Worm (Caenorhabditis elegans) whole organism, L1 larva: ENCODE data around the gene soc-1.

Experiments used
- C16A3.4 ChIP-seq: fragments of 150-350 bp; optimal IDR thresholded peaks from 2 replicates; lab custom pipeline; 2014; ENCODE audit warnings: missing biosample characterization, missing genetic modification characterization
- F16B12.6 ChIP-seq: fragments of 150-350 bp; optimal IDR thresholded peaks from 2 replicates; lab custom pipeline; 2014; ENCODE audit warnings: missing biosample characterization, missing genetic modification characterization
- Y116A8C.19 ChIP-seq: sonication (generic microtip); optimal IDR thresholded peaks from 2 replicates; lab custom pipeline; 2016; ENCODE audit warnings: missing compliant biosample characterization, missing genetic modification characterization, borderline replicate concordance
- aha-1 ChIP-seq: fragments of 150-350 bp; optimal IDR thresholded peaks from 2 replicates; lab custom pipeline; 2014; ENCODE audit warnings: missing biosample characterization, missing genetic modification characterization
- blmp-1 ChIP-seq: fragments of 150-350 bp; optimal IDR thresholded peaks from 2 replicates; lab custom pipeline; 2014; ENCODE audit warnings: missing biosample characterization, missing genetic modification characterization
- ceh-82 ChIP-seq, 3 experiments: fragments of 150-350 bp in 1 of 3; sonication (generic microtip) in 2 of 3; optimal IDR thresholded peaks; 2 replicates each; lab custom pipeline; 2014 to 2017; ENCODE audit warnings: missing biosample characterization in 3 of 3, missing genetic modification characterization in 3 of 3
- ceh-88 ChIP-seq: fragments of 200-800 bp; sonication (Bioruptor generic); IDR thresholded peaks from 2 replicates; pipeline ENCODE4 v1.3.6; 2022; ENCODE audit warnings: missing genetic modification characterization, missing compliant biosample characterization
- ceh-90 ChIP-seq: sonication (generic microtip); optimal IDR thresholded peaks from 2 replicates; lab custom pipeline; 2016; ENCODE audit warnings: missing genetic modification characterization, missing compliant biosample characterization
- dpl-1 ChIP-seq, 3 experiments: fragments of 150-350 bp in 2 of 3; sonication (generic microtip) in 1 of 3; optimal IDR thresholded peaks; 2 replicates each; lab custom pipeline; 2014 to 2017; ENCODE audit warnings: missing biosample characterization in 3 of 3, missing genetic modification characterization in 3 of 3, missing genetic modification reagents in 3 of 3
- efl-1 ChIP-seq, 4 experiments: fragments of 150-350 bp; optimal IDR thresholded peaks in 3 of 4; peaks in 1 of 4; 1 replicate in 1 of 4; 2 replicates in 3 of 4; lab custom pipeline; 2014; ENCODE audit warnings: missing biosample characterization in 2 of 4, missing genetic modification characterization in 2 of 4, missing genetic modification reagents in 2 of 4
- efl-3 ChIP-seq: fragments of 200-800 bp; sonication (Bioruptor generic); optimal IDR thresholded peaks from 2 replicates; lab custom pipeline; 2018; ENCODE audit warnings: mild to moderate bottlenecking, missing genetic modification characterization, missing compliant biosample characterization
- egl-13 ChIP-seq: sonication (generic microtip); optimal IDR thresholded peaks from 2 replicates; lab custom pipeline; 2016; ENCODE audit warnings: missing genotype, missing genetic modification reagents, missing genetic modification characterization, missing compliant biosample characterization
- egl-27 ChIP-seq, 2 experiments: fragments of 150-350 bp in 1 of 2; sonication (generic microtip); optimal IDR thresholded peaks; 3 replicates each; lab custom pipeline; 2017 to 2018; ENCODE audit warnings: missing biosample characterization in 2 of 2, missing genetic modification characterization in 2 of 2, missing genetic modification reagents in 2 of 2
- fkh-8 ChIP-seq: sonication (generic microtip); optimal IDR thresholded peaks from 2 replicates; lab custom pipeline; 2016; ENCODE audit warnings: mild to moderate bottlenecking, missing genetic modification characterization, missing compliant biosample characterization
- hlh-4 ChIP-seq: sonication (generic microtip); optimal IDR thresholded peaks from 2 replicates; lab custom pipeline; 2016; ENCODE audit warnings: mild to moderate bottlenecking, missing genetic modification characterization, missing compliant biosample characterization
- irx-1 ChIP-seq: sonication (generic microtip); optimal IDR thresholded peaks from 2 replicates; lab custom pipeline; 2016; ENCODE audit warnings: missing genetic modification characterization, missing compliant biosample characterization
- jun-1 ChIP-seq: fragments of 150-350 bp; optimal IDR thresholded peaks from 2 replicates; lab custom pipeline; 2014; ENCODE audit warnings: missing biosample characterization, missing genetic modification reagents, missing genetic modification characterization
- lin-13 ChIP-seq: fragments of 150-350 bp; optimal IDR thresholded peaks from 2 replicates; lab custom pipeline; 2014; ENCODE audit warnings: missing biosample characterization, missing genetic modification reagents, missing genetic modification characterization
- lin-14 ChIP-seq: fragments of 200-800 bp; sonication (Bioruptor generic); optimal IDR thresholded peaks from 2 replicates; lab custom pipeline; 2018; ENCODE audit warnings: mild to moderate bottlenecking, missing genetic modification characterization, moderate library complexity, missing compliant biosample characterization
- lin-35 ChIP-seq, 2 experiments: fragments of 150-350 bp; optimal IDR thresholded peaks; 2 replicates each; lab custom pipeline; 2014; ENCODE audit warnings: missing biosample characterization in 2 of 2, missing genetic modification characterization in 2 of 2, missing genetic modification reagents in 2 of 2
- lin-39 ChIP-seq: fragments of 150-350 bp; optimal IDR thresholded peaks from 2 replicates; lab custom pipeline; 2014; ENCODE audit warnings: missing biosample characterization, missing genetic modification reagents, missing genetic modification characterization
- lir-3 ChIP-seq: sonication (generic microtip); optimal IDR thresholded peaks from 2 replicates; lab custom pipeline; 2016; ENCODE audit warnings: mild to moderate bottlenecking, missing genetic modification characterization, moderate library complexity, missing compliant biosample characterization; ENCODE audit not compliant: poor library complexity
- lsy-2 ChIP-seq, 2 experiments: fragments of 150-350 bp; optimal IDR thresholded peaks; 2 replicates each; lab custom pipeline; 2014; ENCODE audit warnings: missing biosample characterization in 2 of 2, missing genetic modification characterization in 2 of 2
- mab-9 ChIP-seq: fragments of 200-800 bp; sonication (Bioruptor generic); IDR thresholded peaks from 2 replicates; pipeline ENCODE4 v1.3.6; 2022; ENCODE audit warnings: missing genetic modification reagents, missing genetic modification characterization, missing compliant biosample characterization
- mdl-1 ChIP-seq, 2 experiments: fragments of 150-350 bp; optimal IDR thresholded peaks; 2 replicates each; lab custom pipeline; 2014 to 2017; ENCODE audit warnings: missing biosample characterization in 2 of 2, missing genetic modification characterization in 2 of 2, inconsistent platforms in 1 of 2
- mef-2 ChIP-seq: fragments of 150-350 bp; optimal IDR thresholded peaks from 2 replicates; lab custom pipeline; 2014; ENCODE audit warnings: missing biosample characterization, missing genetic modification characterization
- nhr-11 ChIP-seq: fragments of 150-350 bp; optimal IDR thresholded peaks from 2 replicates; lab custom pipeline; 2014; ENCODE audit warnings: missing biosample characterization, missing genetic modification characterization
- nhr-12 ChIP-seq: sonication (generic microtip); optimal IDR thresholded peaks from 2 replicates; lab custom pipeline; 2017; ENCODE audit warnings: missing biosample characterization, missing genetic modification characterization
- nhr-19 ChIP-seq: fragments of 200-800 bp; sonication (Bioruptor generic); conservative IDR thresholded peaks from 2 replicates; pipeline ENCODE4 v1.3.6; 2022; ENCODE audit warnings: missing genetic modification characterization, missing compliant biosample characterization
- nhr-28 ChIP-seq: fragments of 150-350 bp; optimal IDR thresholded peaks from 2 replicates; lab custom pipeline; 2014; ENCODE audit warnings: missing biosample characterization, missing genetic modification characterization
- nhr-85 ChIP-seq: sonication (generic microtip); peaks from one replicate; lab custom pipeline; 2016; ENCODE audit warnings: missing genetic modification characterization, inconsistent platforms, missing compliant biosample characterization
- nhr-90 ChIP-seq: sonication (generic microtip); optimal IDR thresholded peaks from 2 replicates; lab custom pipeline; 2016; ENCODE audit warnings: mild to moderate bottlenecking, missing genetic modification characterization, missing compliant biosample characterization; ENCODE audit not compliant: poor library complexity
- pag-3 ChIP-seq: sonication (generic microtip); optimal IDR thresholded peaks from 2 replicates; lab custom pipeline; 2017; ENCODE audit warnings: missing genetic modification characterization, mild to moderate bottlenecking, missing compliant biosample characterization, antibody characterized with exemption, borderline replicate concordance; ENCODE audit not compliant: insufficient read depth
- pax-3 ChIP-seq: fragments of 200-800 bp; sonication (Bioruptor generic); optimal IDR thresholded peaks from 2 replicates; lab custom pipeline; 2018; ENCODE audit warnings: mild to moderate bottlenecking, missing genetic modification characterization, moderate library complexity, missing compliant biosample characterization
- pqm-1 ChIP-seq: sonication (generic microtip); optimal IDR thresholded peaks from 3 replicates; lab custom pipeline; 2017; ENCODE audit warnings: missing biosample characterization, missing genetic modification characterization
- rnt-1 ChIP-seq: sonication (generic microtip); optimal IDR thresholded peaks from 2 replicates; lab custom pipeline; 2016; ENCODE audit warnings: mild to moderate bottlenecking, missing genetic modification characterization, moderate library complexity, missing compliant biosample characterization
- snpc-4 ChIP-seq: fragments of 150-350 bp; optimal IDR thresholded peaks from 2 replicates; lab custom pipeline; 2014; ENCODE audit warnings: missing biosample characterization, missing genetic modification characterization
- snu-23 ChIP-seq: sonication (generic microtip); optimal IDR thresholded peaks from 2 replicates; lab custom pipeline; 2016; ENCODE audit warnings: missing genetic modification characterization, missing compliant biosample characterization
- sptf-1 ChIP-seq: fragments of 150-350 bp; optimal IDR thresholded peaks from 2 replicates; lab custom pipeline; 2014; ENCODE audit warnings: missing biosample characterization, missing genetic modification characterization
- sup-37 ChIP-seq: fragments of 200-800 bp; sonication (Bioruptor generic); optimal IDR thresholded peaks from 2 replicates; lab custom pipeline; 2018; ENCODE audit warnings: mild to moderate bottlenecking, missing genetic modification characterization, missing compliant biosample characterization
- swsn-7 ChIP-seq: sonication (generic microtip); optimal IDR thresholded peaks from 2 replicates; lab custom pipeline; 2016; ENCODE audit warnings: missing genetic modification characterization, missing compliant biosample characterization
- tbx-2 ChIP-seq: sonication (generic microtip); optimal IDR thresholded peaks from 2 replicates; lab custom pipeline; 2016; ENCODE audit warnings: missing genetic modification characterization, missing compliant biosample characterization
- unc-30 ChIP-seq: sonication (generic microtip); optimal IDR thresholded peaks from 2 replicates; lab custom pipeline; 2017; ENCODE audit warnings: missing biosample characterization, missing genetic modification characterization
- unc-86 ChIP-seq: sonication (generic microtip); optimal IDR thresholded peaks from 2 replicates; lab custom pipeline; 2016; ENCODE audit warnings: missing genetic modification characterization, missing compliant biosample characterization
- unc-98 ChIP-seq: fragments of 200-800 bp; sonication (Bioruptor generic); IDR thresholded peaks from 2 replicates; pipeline ENCODE4 v1.3.6; 2022; ENCODE audit warnings: missing genetic modification characterization, missing compliant biosample characterization
- vab-15 ChIP-seq: sonication (generic microtip); optimal IDR thresholded peaks from 2 replicates; lab custom pipeline; 2017; ENCODE audit warnings: missing genotype, mild to moderate bottlenecking, missing genetic modification characterization, missing compliant biosample characterization
- xbp-1 ChIP-seq: sonication (generic microtip); optimal IDR thresholded peaks from 2 replicates; lab custom pipeline; 2016; ENCODE audit warnings: missing genetic modification characterization, missing compliant biosample characterization
- zag-1 ChIP-seq: fragments of 150-350 bp; optimal IDR thresholded peaks from 2 replicates; lab custom pipeline; 2014; ENCODE audit warnings: missing biosample characterization, missing genetic modification characterization
- zip-4 ChIP-seq: fragments of 200-800 bp; sonication (Bioruptor generic); optimal IDR thresholded peaks from 2 replicates; lab custom pipeline; 2018; ENCODE audit warnings: mild to moderate bottlenecking, missing genetic modification characterization, moderate library complexity, missing compliant biosample characterization

Gene soc-1

ce11 chrV:4692382-4693281 lies 49.9 kb downstream of the soc-1 start, which contains the start of gene cpg-8:
cpg-8 (minus strand) TSS chrV:4692432.
- TF ChIP-seq efl-3 (GFP tag; lab: Kevin White, UChicago), result no peak
- TF ChIP-seq lin-13 (GFP tag; lab: Kevin White, UChicago), result no peak
- no peak for TF ChIP-seq unc-98 (GFP tag; lab: Robert Waterston, UW)
- no peak for TF ChIP-seq aha-1 (tag; lab: Kevin White, UChicago)
- TF ChIP-seq lir-3 (tag; lab: Kevin White, UChicago), result peak; percentile 3
- TF ChIP-seq unc-86 (tag; lab: Kevin White, UChicago), result no peak
- TF ChIP-seq nhr-90 (tag; lab: Kevin White, UChicago), result no peak
- TF ChIP-seq sup-37 (GFP tag; lab: Kevin White, UChicago), result no peak
- TF ChIP-seq ceh-82 (tag; optimal IDR thresholded peaks at IDR 0.05; lab: Kevin White, UChicago), result no peak
- no peak for TF ChIP-seq ceh-88
- no peak for TF ChIP-seq sptf-1 (tag; lab: Kevin White, UChicago)
- TF ChIP-seq rnt-1 (tag; lab: Kevin White, UChicago), result no peak
- TF ChIP-seq snu-23 (GFP tag; lab: Kevin White, UChicago), result no peak
- no peak for TF ChIP-seq unc-30 (tag; lab: Kevin White, UChicago)
- peak in 1 of 2 experiments; percentile 59 for TF ChIP-seq lin-35 (GFP tag; optimal IDR thresholded peaks at IDR 0.05; lab: Kevin White, UChicago)
- no peak for TF ChIP-seq zip-4 (GFP tag; lab: Kevin White, UChicago)
- no peak for TF ChIP-seq snpc-4
- TF ChIP-seq pax-3, result no peak
- peak; percentile 4 for TF ChIP-seq C16A3.4 (tag; lab: Kevin White, UChicago)
- no peak for TF ChIP-seq mef-2
- TF ChIP-seq lsy-2 (tag; optimal IDR thresholded peaks at IDR 0.05; lab: Kevin White, UChicago), result no peak
- no peak for TF ChIP-seq nhr-85
- no peak for TF ChIP-seq mab-9
- no peak for TF ChIP-seq lin-39 (tag; lab: Kevin White, UChicago)
- TF ChIP-seq nhr-28 (tag; lab: Kevin White, UChicago), result no peak
- no peak for TF ChIP-seq pqm-1 (tag; lab: Kevin White, UChicago)
- TF ChIP-seq blmp-1 (tag; lab: Kevin White, UChicago), result no peak
- TF ChIP-seq swsn-7, result no peak
- TF ChIP-seq F16B12.6 (tag; lab: Kevin White, UChicago), result no peak
- TF ChIP-seq zag-1, result no peak
- TF ChIP-seq hlh-4 (tag; lab: Kevin White, UChicago), result no peak
- no peak for TF ChIP-seq xbp-1
- peak; percentile 52 to 58 for TF ChIP-seq efl-1 (optimal IDR thresholded peaks at IDR 0.05; lab: Kevin White, UChicago)
- peak; percentile 54 to 95 for TF ChIP-seq efl-1 (GFP tag; optimal IDR thresholded peaks at IDR 0.05 in 1 of 2; lab: Kevin White, UChicago)
- TF ChIP-seq nhr-19 (GFP tag; lab: Robert Waterston, UW), result no peak
- TF ChIP-seq lin-14, result no peak
- TF ChIP-seq ceh-90, result no peak
- no peak for TF ChIP-seq jun-1 (tag; lab: Kevin White, UChicago)
- TF ChIP-seq fkh-8 (tag; lab: Kevin White, UChicago), result no peak
- peak; percentile 22 to 61 (median 51) for TF ChIP-seq dpl-1 (GFP tag; optimal IDR thresholded peaks at IDR 0.05; lab: Kevin White, UChicago)
- TF ChIP-seq nhr-12 (tag; lab: Kevin White, UChicago), result no peak

- TF ChIP-seq rnt-1 (tag; lab: Kevin White, UChicago) (peak; percentile 69), mdl-1 (tag; optimal IDR thresholded peaks at IDR 0.05; lab: Kevin White, UChicago) (peak in 1 of 2 experiments; percentile 27), egl-13 (no peak), mef-2 (no peak), nhr-12 (tag; lab: Kevin White, UChicago) (no peak), egl-27 (tag; optimal IDR thresholded peaks at IDR 0.05; lab: Kevin White, UChicago) (no peak), zag-1 (no peak), unc-30 (tag; lab: Kevin White, UChicago) (no peak), nhr-11 (no peak), tbx-2 (tag; lab: Kevin White, UChicago) (peak; percentile 46), unc-86 (tag; lab: Kevin White, UChicago) (no peak), nhr-19 (GFP tag; lab: Robert Waterston, UW) (peak; percentile 39; the same call in 1 of the 2 replicates), irx-1 (tag; lab: Kevin White, UChicago) (no peak), nhr-28 (tag; lab: Kevin White, UChicago) (no peak), pag-3 (tag; lab: Kevin White, UChicago) (no peak), vab-15 (tag; lab: Kevin White, UChicago) (no peak), C16A3.4 (tag; lab: Kevin White, UChicago) (no peak), F16B12.6 (tag; lab: Kevin White, UChicago) (no peak), Y116A8C.19 (tag; lab: Kevin White, UChicago) (no peak), snu-23 (GFP tag; lab: Kevin White, UChicago) (peak; percentile 28), pqm-1 (tag; lab: Kevin White, UChicago) (no peak)
Observed at ce11 chrV:4693282-4693588, 50.5 kb downstream of the soc-1 start.
